Fruit fly (Drosophila melanogaster) whole organism, embryonic: Measurements from ENCODE around the gene CG12448.

ENCODE experiments used
- B-H2 ChIP-seq: fragments of 200-800 bp; sonication (Bioruptor generic); optimal IDR thresholded peaks from 2 replicates; lab custom pipeline; 2018; ENCODE audit warnings: missing biosample characterization, mild to moderate bottlenecking, missing genetic modification characterization
- CG11085 ChIP-seq: fragments of 200-800 bp; sonication (Bioruptor generic); IDR thresholded peaks from 2 replicates; pipeline ENCODE4 v1.3.6; 2022; ENCODE audit warnings: missing biosample characterization, missing genetic modification characterization
- CG12104 ChIP-seq: fragments of 200-800 bp; sonication (Bioruptor generic); optimal IDR thresholded peaks from 3 replicates; lab custom pipeline; 2016; ENCODE audit warnings: missing biosample characterization, missing genetic modification characterization
- CG12942 ChIP-seq: fragments of 200-800 bp; sonication (Bioruptor generic); optimal IDR thresholded peaks from 3 replicates; lab custom pipeline; 2016; ENCODE audit warnings: missing biosample characterization, missing genetic modification characterization
- CG13424 ChIP-seq: fragments of 200-800 bp; sonication (Bioruptor generic); optimal IDR thresholded peaks from 2 replicates; lab custom pipeline; 2019; ENCODE audit warnings: missing biosample characterization, mild to moderate bottlenecking, missing genetic modification characterization, moderate library complexity
- CG13894 ChIP-seq: fragments of 200-800 bp; sonication (Bioruptor generic); optimal IDR thresholded peaks from 3 replicates; lab custom pipeline; 2018; ENCODE audit warnings: missing biosample characterization, mild to moderate bottlenecking, missing genetic modification characterization, moderate library complexity
- CG14441 ChIP-seq: fragments of 200-800 bp; sonication (Bioruptor generic); IDR thresholded peaks from 2 replicates; pipeline ENCODE4 v1.3.6; 2022; ENCODE audit warnings: missing biosample characterization, missing genetic modification characterization
- CG16779 ChIP-seq: fragments of 200-800 bp; sonication (Bioruptor generic); IDR thresholded peaks from 2 replicates; pipeline ENCODE4 v1.3.6; 2022; ENCODE audit warnings: missing biosample characterization, missing genetic modification characterization
- CG17359 ChIP-seq: fragments of 200-800 bp; sonication (Bioruptor generic); optimal IDR thresholded peaks from 3 replicates; lab custom pipeline; 2018; ENCODE audit warnings: missing biosample characterization, mild to moderate bottlenecking, missing genetic modification characterization, moderate library complexity
- CG17361 ChIP-seq: fragments of 200-800 bp; sonication (Bioruptor generic); IDR thresholded peaks from 3 replicates; pipeline ENCODE4 v1.3.6; 2022; ENCODE audit warnings: missing biosample characterization, missing genetic modification characterization
- CG18262 ChIP-seq: fragments of 200-800 bp; optimal IDR thresholded peaks from 3 replicates; lab custom pipeline; 2019; ENCODE audit warnings: missing biosample characterization, mild to moderate bottlenecking, missing genetic modification characterization, moderate library complexity
- CG18619 ChIP-seq: fragments of 200-800 bp; sonication (Bioruptor generic); optimal IDR thresholded peaks from 3 replicates; lab custom pipeline; 2017; ENCODE audit warnings: missing biosample characterization, mild to moderate bottlenecking, missing genetic modification characterization
- CG2116 ChIP-seq: fragments of 200-800 bp; sonication (Bioruptor generic); optimal IDR thresholded peaks from 3 replicates; lab custom pipeline; 2018; ENCODE audit warnings: missing biosample characterization, mild to moderate bottlenecking, missing genetic modification characterization
- CG2120 ChIP-seq: fragments of 200-800 bp; sonication (Bioruptor generic); optimal IDR thresholded peaks from 3 replicates; lab custom pipeline; 2016; ENCODE audit warnings: missing biosample characterization, missing genetic modification characterization
- CG3726 ChIP-seq: fragments of 200-800 bp; sonication (Bioruptor generic); IDR thresholded peaks from 3 replicates; pipeline ENCODE4, ENCODE4 v1.3.6; 2022; ENCODE audit warnings: missing biosample characterization, missing genetic modification characterization
- CG42726 ChIP-seq: fragments of 200-800 bp; sonication (Bioruptor generic); IDR thresholded peaks from 2 replicates; pipeline ENCODE4 v1.3.6; 2022; ENCODE audit warnings: missing biosample characterization, missing genetic modification characterization; ENCODE audit not compliant: partially characterized antibody
- CG4328 ChIP-seq: fragments of 200-800 bp; sonication (Bioruptor generic); optimal IDR thresholded peaks from 3 replicates; lab custom pipeline; 2017; ENCODE audit warnings: missing biosample characterization, missing genetic modification reagents, missing genetic modification characterization
- CG4617 ChIP-seq: fragments of 200-800 bp; sonication (Bioruptor generic); optimal IDR thresholded peaks from 3 replicates; lab custom pipeline; 2016; ENCODE audit warnings: missing biosample characterization, missing genetic modification characterization, borderline replicate concordance
- CG6272 ChIP-seq: fragments of 200-800 bp; sonication (Bioruptor generic); IDR thresholded peaks from 2 replicates; pipeline ENCODE4 v1.3.6; 2022; ENCODE audit warnings: missing biosample characterization, missing genetic modification characterization
- CG6683 ChIP-seq: fragments of 200-800 bp; sonication (Bioruptor generic); optimal IDR thresholded peaks from 2 replicates; lab custom pipeline; 2017; ENCODE audit warnings: missing biosample characterization, mild to moderate bottlenecking, missing genetic modification characterization, missing genetic modification reagents
- CG6765 ChIP-seq: fragments of 200-800 bp; sonication (Bioruptor generic); optimal IDR thresholded peaks from 3 replicates; lab custom pipeline; 2017; ENCODE audit warnings: missing biosample characterization, mild to moderate bottlenecking, missing genetic modification characterization
- CG6813 ChIP-seq: fragments of 200-800 bp; sonication (Bioruptor generic); optimal IDR thresholded peaks from 2 replicates; lab custom pipeline; 2017; ENCODE audit warnings: missing biosample characterization, missing genetic modification characterization, mild to moderate bottlenecking, moderate library complexity, missing genetic modification reagents
- CG8765 ChIP-seq: fragments of 200-800 bp; sonication (Bioruptor generic); IDR thresholded peaks from 2 replicates; pipeline ENCODE4 v1.3.6; 2022; ENCODE audit warnings: missing biosample characterization, missing genetic modification characterization
- CTCF ChIP-seq: fragments of 200-800 bp; sonication (Bioruptor generic); optimal IDR thresholded peaks from 2 replicates; lab custom pipeline; 2017; ENCODE audit warnings: missing biosample characterization, mild to moderate bottlenecking, missing genetic modification characterization, moderate library complexity
- Dfd ChIP-seq, 2 experiments: fragments of >200 bp; optimal IDR thresholded peaks; 2 replicates each; lab custom pipeline; 2017; ENCODE audit warnings: missing biosample characterization in 2 of 2, missing genetic modification characterization in 2 of 2
- E2f2 ChIP-seq: fragments of 200-800 bp; sonication (Bioruptor generic); IDR thresholded peaks from 2 replicates; pipeline ENCODE4 v1.3.6; 2022; ENCODE audit warnings: missing biosample characterization, missing genetic modification characterization
- Elba2 ChIP-seq: fragments of 200-800 bp; sonication (Bioruptor generic); optimal IDR thresholded peaks from 3 replicates; lab custom pipeline; 2016; ENCODE audit warnings: missing biosample characterization, missing genetic modification characterization
- Fer1 ChIP-seq: fragments of 200-800 bp; sonication (Bioruptor generic); optimal IDR thresholded peaks from 2 replicates; lab custom pipeline; 2017; ENCODE audit warnings: missing biosample characterization, mild to moderate bottlenecking, missing genetic modification characterization
- Fer2 ChIP-seq: fragments of 200-800 bp; sonication (Bioruptor generic); optimal IDR thresholded peaks from 2 replicates; lab custom pipeline; 2018; ENCODE audit warnings: missing biosample characterization, mild to moderate bottlenecking, missing genetic modification characterization, moderate library complexity
- Jarid2 ChIP-seq: fragments of 200-800 bp; sonication (Bioruptor generic); optimal IDR thresholded peaks from 3 replicates; lab custom pipeline; 2017; ENCODE audit warnings: mild to moderate bottlenecking, missing biosample characterization, missing genetic modification reagents, missing genetic modification characterization
- Lhr ChIP-seq: fragments of 200-800 bp; sonication (Bioruptor generic); optimal IDR thresholded peaks from 3 replicates; lab custom pipeline; 2017; ENCODE audit warnings: mild to moderate bottlenecking, missing biosample characterization, missing genetic modification reagents, missing genetic modification characterization
- Myb ChIP-seq: fragments of 200-800 bp; sonication (Bioruptor generic); optimal IDR thresholded peaks from 2 replicates; lab custom pipeline; 2016; ENCODE audit warnings: missing biosample characterization, missing genetic modification characterization
- Oli ChIP-seq: fragments of 200-800 bp; sonication (Bioruptor generic); optimal IDR thresholded peaks from 2 replicates; lab custom pipeline; 2018; ENCODE audit warnings: missing biosample characterization, mild to moderate bottlenecking, missing genetic modification characterization, moderate library complexity
- Optix ChIP-seq: fragments of 200-800 bp; sonication (Bioruptor generic); IDR thresholded peaks from 3 replicates; pipeline ENCODE4 v1.3.6; 2022; ENCODE audit warnings: missing biosample characterization, missing genetic modification characterization
- Poxn ChIP-seq: fragments of 200-800 bp; sonication (Bioruptor generic); IDR thresholded peaks from 2 replicates; pipeline ENCODE4 v1.3.6; 2022; ENCODE audit warnings: missing biosample characterization, missing genetic modification characterization
- Ptx1 ChIP-seq: fragments of 200-800 bp; sonication (Bioruptor generic); IDR thresholded peaks from 2 replicates; pipeline ENCODE4 v1.3.6; 2022; ENCODE audit warnings: missing biosample characterization, missing genetic modification characterization
- ap ChIP-seq: fragments of 200-800 bp; sonication (Bioruptor generic); IDR thresholded peaks from 2 replicates; pipeline ENCODE4 v1.3.6; 2022; ENCODE audit warnings: missing biosample characterization, missing genetic modification characterization
- bcd ChIP-seq: fragments of 200-800 bp; sonication (Bioruptor generic); optimal IDR thresholded peaks from 2 replicates; lab custom pipeline; 2017; ENCODE audit warnings: missing biosample characterization, mild to moderate bottlenecking, missing genetic modification characterization
- caup ChIP-seq: fragments of 200-800 bp; sonication (Bioruptor generic); optimal IDR thresholded peaks from 3 replicates; lab custom pipeline; 2017; ENCODE audit warnings: missing biosample characterization, mild to moderate bottlenecking, missing genetic modification characterization, moderate library complexity; ENCODE audit not compliant: severe bottlenecking
- crol ChIP-seq: fragments of 200-800 bp; sonication (Bioruptor generic); IDR thresholded peaks from 2 replicates; pipeline ENCODE4 v1.3.6; 2022; ENCODE audit warnings: missing biosample characterization, missing genetic modification characterization
- ind ChIP-seq: fragments of 200-800 bp; sonication (Bioruptor generic); optimal IDR thresholded peaks from 3 replicates; lab custom pipeline; 2016; ENCODE audit warnings: missing biosample characterization, missing genetic modification characterization
- peb ChIP-seq: fragments of 200-800 bp; sonication (Bioruptor generic); IDR thresholded peaks from 2 replicates; pipeline ENCODE4 v1.3.6; 2022; ENCODE audit warnings: missing biosample characterization, missing genetic modification characterization
- pfk ChIP-seq: fragments of 200-800 bp; sonication (Bioruptor generic); optimal IDR thresholded peaks from 2 replicates; lab custom pipeline; 2018; ENCODE audit warnings: missing biosample characterization, mild to moderate bottlenecking, missing genetic modification characterization, moderate library complexity
- phol ChIP-seq: fragments of 200-800 bp; sonication (Bioruptor generic); optimal IDR thresholded peaks from 3 replicates; lab custom pipeline; 2018; ENCODE audit warnings: missing biosample characterization, mild to moderate bottlenecking, missing genetic modification characterization, moderate library complexity
- run ChIP-seq: fragments of 200-800 bp; sonication (Bioruptor generic); optimal IDR thresholded peaks from 3 replicates; lab custom pipeline; 2018; ENCODE audit warnings: missing biosample characterization, mild to moderate bottlenecking, missing genetic modification characterization
- sima ChIP-seq: fragments of 200-800 bp; sonication (Bioruptor generic); optimal IDR thresholded peaks from 2 replicates; lab custom pipeline; 2016; ENCODE audit warnings: missing biosample characterization, missing genetic modification characterization
- slou ChIP-seq: fragments of 200-800 bp; sonication (Bioruptor generic); optimal IDR thresholded peaks from 3 replicates; lab custom pipeline; 2016; ENCODE audit warnings: missing biosample characterization, missing genetic modification characterization
- stwl ChIP-seq: fragments of 200-800 bp; sonication (Bioruptor generic); optimal IDR thresholded peaks from 3 replicates; lab custom pipeline; 2018; ENCODE audit warnings: missing biosample characterization, mild to moderate bottlenecking, missing genetic modification characterization, moderate library complexity
- zf30C ChIP-seq: fragments of 200-800 bp; sonication (Bioruptor generic); optimal IDR thresholded peaks from 3 replicates; lab custom pipeline; 2018; ENCODE audit warnings: missing biosample characterization, mild to moderate bottlenecking, missing genetic modification characterization
- zfh1 ChIP-seq: fragments of 200-800 bp; sonication (Bioruptor generic); IDR thresholded peaks from 3 replicates; pipeline ENCODE4 v1.3.6; 2022; ENCODE audit warnings: missing biosample characterization, missing genetic modification characterization

The CG12448 gene

DNA sequence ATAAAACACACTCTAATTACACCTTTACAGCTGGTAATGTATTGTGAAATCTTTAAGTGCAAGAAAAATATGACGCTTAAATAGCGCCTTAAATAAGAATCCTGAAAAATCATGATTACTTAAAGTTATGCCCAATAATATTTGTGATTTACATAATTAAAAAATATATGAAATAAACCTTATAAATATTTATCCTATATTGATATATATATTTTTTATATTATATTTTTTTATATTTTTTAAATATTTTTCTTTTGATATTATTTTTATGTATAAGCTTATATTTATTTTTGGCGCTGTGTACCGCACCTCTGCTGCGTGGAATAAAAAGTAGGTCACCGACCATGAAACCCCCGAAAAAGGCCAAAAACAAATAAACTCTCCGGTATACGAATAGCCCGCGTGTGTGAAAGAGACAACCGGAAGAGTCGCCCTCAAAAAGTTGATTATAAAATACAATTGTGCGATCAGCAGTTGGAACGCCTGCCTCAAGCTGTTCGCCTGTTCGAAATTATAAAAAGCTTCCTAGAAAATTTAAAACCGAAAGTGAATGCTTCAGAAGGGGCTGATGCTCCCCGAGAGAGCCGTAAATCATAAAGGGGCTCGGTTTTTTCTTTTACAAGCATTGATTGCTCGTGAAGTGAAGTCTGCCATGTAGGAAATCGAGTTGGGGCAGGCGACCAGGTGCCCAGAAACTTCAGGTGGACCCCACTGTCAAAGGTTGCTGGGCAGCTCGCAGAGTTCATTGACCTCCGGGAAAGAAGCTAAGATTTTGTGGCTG is 32.6 kb upstream of the CG12448 start (continued):
- TF ChIP-seq CG13424 (tag; lab: Kevin White, UChicago) (peak; percentile 77), phol (tag; lab: Kevin White, UChicago) (peak; percentile 75), pfk (GFP tag; lab: Kevin White, UChicago) (peak; percentile 41), crol (GFP tag; lab: Robert Waterston, UW) (peak; percentile 34; the same call in 1 of the 2 replicates), sima (GFP tag; lab: Kevin White, UChicago) (no peak), CG8765 (GFP tag; lab: Robert Waterston, UW) (no peak), CG11085 (no peak), Dfd (GFP tag; optimal IDR thresholded peaks at IDR 0.05; lab: Kevin White, UChicago) (no peak), CG12942 (GFP tag; lab: Kevin White, UChicago) (no peak), run (tag; lab: Kevin White, UChicago) (peak; percentile 47), stwl (tag; lab: Kevin White, UChicago) (no peak), Lhr (peak; percentile 58), CG13894 (tag; lab: Kevin White, UChicago) (peak; percentile 87), Jarid2 (GFP tag; lab: Kevin White, UChicago) (no peak), B-H2 (GFP tag; lab: Kevin White, UChicago) (peak; percentile 61), Oli (peak; percentile 75), Optix (GFP tag; lab: Robert Waterston, UW) (no peak), Elba2 (GFP tag; lab: Kevin White, UChicago) (no peak), caup (GFP tag; lab: Kevin White, UChicago) (peak; percentile 42), Myb (GFP tag; lab: Kevin White, UChicago) (no peak), CG2120 (no peak), CG2116 (GFP tag; lab: Kevin White, UChicago) (peak; percentile 7), ap (GFP tag; lab: Robert Waterston, UW) (no peak), Fer1 (GFP tag; lab: Kevin White, UChicago) (peak; percentile 54), CG6765 (GFP tag; lab: Kevin White, UChicago) (no peak), Fer2 (peak; percentile 11), CG4328 (GFP tag; lab: Kevin White, UChicago) (peak; percentile 4), ind (GFP tag; lab: Kevin White, UChicago) (peak; percentile 10), CG3726 (GFP tag; lab: Robert Waterston, UW) (no peak), CG17359 (tag; lab: Kevin White, UChicago) (peak; percentile 71), zf30C (GFP tag; lab: Kevin White, UChicago) (peak; percentile 62), peb (GFP tag; lab: Robert Waterston, UW) (no peak), CG16779 (no peak), slou (no peak), CG17361 (GFP tag; lab: Robert Waterston, UW) (peak; percentile 76; the same call in 2 of the 3 replicates), CG18619 (GFP tag; lab: Kevin White, UChicago) (peak; percentile 48), CG12104 (GFP tag; lab: Kevin White, UChicago) (peak; percentile 14), Poxn (GFP tag; lab: Robert Waterston, UW) (no peak), CG42726 (GFP tag; lab: Robert Waterston, UW) (no peak), CG18262 (tag; lab: Kevin White, UChicago) (peak; percentile 86), CG14441 (GFP tag; lab: Robert Waterston, UW) (no peak), bcd (peak; percentile 10), Ptx1 (GFP tag; lab: Robert Waterston, UW) (peak; percentile 50; the same call in 1 of the 2 replicates), CTCF (no peak), zfh1 (GFP tag; lab: Robert Waterston, UW) (no peak), CG6272 (GFP tag; lab: Robert Waterston, UW) (no peak), CG6813 (GFP tag; lab: Kevin White, UChicago) (peak; percentile 56), E2f2 (GFP tag; lab: Robert Waterston, UW) (no peak), CG6683 (peak; percentile 9), CG4617 (GFP tag; lab: Kevin White, UChicago) (no peak)
